Worm (Caenorhabditis elegans) whole organism, young adult: ENCODE measurements around the gene K07F5.8.
A peak's percentile ranks its signal among the peaks of the same experiment; 100 is the strongest.

ENCODE experiments used
- B0019.2 ChIP-seq: fragments of 200-800 bp; sonication (Bioruptor generic); conservative IDR thresholded peaks from 2 replicates; pipeline ENCODE4 v1.3.6; 2022; ENCODE audit warnings: missing genetic modification reagents, missing genetic modification characterization, missing compliant biosample characterization
- C17E4.6 ChIP-seq: fragments of 200-800 bp; sonication (Bioruptor generic); IDR thresholded peaks from 2 replicates; pipeline ENCODE4 v1.3.6; 2022; ENCODE audit warnings: missing genetic modification reagents, missing genetic modification characterization, missing compliant biosample characterization
- D2030.7 ChIP-seq: fragments of 200-800 bp; sonication (Bioruptor generic); IDR thresholded peaks from 2 replicates; pipeline ENCODE4 v1.3.6; 2022; ENCODE audit warnings: missing genetic modification reagents, missing genetic modification characterization, missing compliant biosample characterization
- F22D6.2 ChIP-seq: sonication (generic microtip); optimal IDR thresholded peaks from 2 replicates; lab custom pipeline; 2016; ENCODE audit warnings: mild to moderate bottlenecking, missing genetic modification characterization, missing compliant biosample characterization
- F33H1.4 ChIP-seq: fragments of 200-800 bp; sonication (Bioruptor generic); IDR thresholded peaks from 2 replicates; pipeline ENCODE4 v1.3.6; 2022; ENCODE audit warnings: missing genetic modification reagents, missing genetic modification characterization, missing compliant biosample characterization
- F55B11.4 ChIP-seq: sonication (generic microtip); optimal IDR thresholded peaks from 2 replicates; lab custom pipeline; 2016; ENCODE audit warnings: missing compliant biosample characterization, missing genetic modification characterization, borderline replicate concordance; ENCODE audit not compliant: insufficient read depth
- K11D2.4 ChIP-seq: fragments of 200-800 bp; sonication (Bioruptor generic); IDR thresholded peaks from 2 replicates; pipeline ENCODE4 v1.3.6; 2022; ENCODE audit warnings: missing genetic modification reagents, missing genetic modification characterization, missing compliant biosample characterization
- T26A5.8 ChIP-seq: sonication (generic microtip); optimal IDR thresholded peaks from 2 replicates; lab custom pipeline; 2016; ENCODE audit warnings: missing genetic modification characterization, missing compliant biosample characterization
- aptf-3 ChIP-seq: fragments of 200-800 bp; sonication (Bioruptor generic); IDR thresholded peaks from 2 replicates; pipeline ENCODE4 v1.3.6; 2022; ENCODE audit warnings: missing genetic modification characterization, missing compliant biosample characterization
- athp-1 ChIP-seq: sonication (generic microtip); optimal IDR thresholded peaks from 2 replicates; lab custom pipeline; 2017; ENCODE audit warnings: mild to moderate bottlenecking, missing genetic modification characterization, missing compliant biosample characterization
- attf-3 ChIP-seq: fragments of 200-800 bp; sonication (Bioruptor generic); conservative IDR thresholded peaks from 2 replicates; pipeline ENCODE4 v1.3.6; 2022; ENCODE audit warnings: missing genetic modification reagents, missing genetic modification characterization, missing compliant biosample characterization
- attf-6 ChIP-seq: fragments of 200-800 bp; sonication (Bioruptor generic); IDR thresholded peaks from 2 replicates; pipeline ENCODE4 v1.3.6; 2022; ENCODE audit warnings: missing genetic modification reagents, missing genetic modification characterization, missing compliant biosample characterization
- bed-1 ChIP-seq: fragments of 200-800 bp; sonication (Bioruptor generic); IDR thresholded peaks from 2 replicates; pipeline ENCODE4 v1.3.6; 2022; ENCODE audit warnings: missing genetic modification reagents, missing genetic modification characterization, missing compliant biosample characterization
- ccch-3 ChIP-seq: fragments of 200-800 bp; sonication (Bioruptor generic); optimal IDR thresholded peaks from 2 replicates; lab custom pipeline; 2018; ENCODE audit warnings: mild to moderate bottlenecking, missing genetic modification characterization, missing compliant biosample characterization
- ceh-100 ChIP-seq: fragments of 200-800 bp; sonication (Bioruptor generic); IDR thresholded peaks from 2 replicates; pipeline ENCODE4 v1.3.6; 2022; ENCODE audit warnings: missing genetic modification reagents, missing genetic modification characterization, missing compliant biosample characterization
- dox-1 ChIP-seq: fragments of 200-800 bp; sonication (Bioruptor generic); IDR thresholded peaks from 2 replicates; pipeline ENCODE4 v1.3.6; 2022; ENCODE audit warnings: missing genetic modification reagents, missing genetic modification characterization, missing compliant biosample characterization
- dpl-1 ChIP-seq: fragments of 150-350 bp; optimal IDR thresholded peaks from 2 replicates; lab custom pipeline; 2014; ENCODE audit warnings: missing biosample characterization, missing genetic modification reagents, missing genetic modification characterization
- efl-1 ChIP-seq: fragments of 150-350 bp; optimal IDR thresholded peaks from 2 replicates; lab custom pipeline; 2014; ENCODE audit warnings: missing biosample characterization, missing genetic modification reagents, missing genetic modification characterization
- egl-18 ChIP-seq: fragments of 200-800 bp; sonication (Bioruptor generic); IDR thresholded peaks from 2 replicates; pipeline ENCODE4 v1.3.6; 2022; ENCODE audit warnings: missing genetic modification reagents, missing genetic modification characterization, missing compliant biosample characterization
- egrh-3 ChIP-seq: fragments of 200-800 bp; sonication (Bioruptor generic); IDR thresholded peaks from 2 replicates; pipeline ENCODE4 v1.3.6; 2022; ENCODE audit warnings: missing genetic modification reagents, missing genetic modification characterization, missing compliant biosample characterization
- him-1 ChIP-seq: sonication (generic microtip); optimal IDR thresholded peaks from 2 replicates; lab custom pipeline; 2016; ENCODE audit warnings: missing genotype, missing genetic modification reagents, missing genetic modification characterization, missing compliant biosample characterization
- hlh-12 ChIP-seq: sonication (generic microtip); optimal IDR thresholded peaks from 2 replicates; lab custom pipeline; 2016; ENCODE audit warnings: missing genetic modification characterization, missing compliant biosample characterization
- lin-54 ChIP-seq: fragments of 200-800 bp; sonication (Bioruptor generic); optimal IDR thresholded peaks from 2 replicates; lab custom pipeline; 2018; ENCODE audit warnings: mild to moderate bottlenecking, missing genetic modification characterization, missing compliant biosample characterization
- lsl-1 ChIP-seq: fragments of 200-800 bp; sonication (Bioruptor generic); optimal IDR thresholded peaks from 2 replicates; lab custom pipeline; 2018; ENCODE audit warnings: mild to moderate bottlenecking, missing genetic modification characterization, moderate library complexity, missing compliant biosample characterization
- lsy-27 ChIP-seq: sonication (generic microtip); optimal IDR thresholded peaks from 2 replicates; lab custom pipeline; 2017; ENCODE audit warnings: missing genetic modification characterization, mild to moderate bottlenecking, missing compliant biosample characterization, antibody characterized with exemption, missing genotype, borderline replicate concordance; ENCODE audit not compliant: insufficient read depth
- madf-10 ChIP-seq: sonication (generic microtip); optimal IDR thresholded peaks from 2 replicates; lab custom pipeline; 2016; ENCODE audit warnings: mild to moderate bottlenecking, missing genetic modification characterization, missing compliant biosample characterization
- madf-3 ChIP-seq: fragments of 200-800 bp; sonication (Bioruptor generic); IDR thresholded peaks from 2 replicates; pipeline ENCODE4 v1.3.6; 2022; ENCODE audit warnings: missing genetic modification reagents, missing genetic modification characterization, missing compliant biosample characterization
- madf-6 ChIP-seq: fragments of 200-800 bp; sonication (Bioruptor generic); IDR thresholded peaks from 2 replicates; pipeline ENCODE4 v1.3.6; 2022; ENCODE audit warnings: missing genetic modification reagents, missing genetic modification characterization, missing compliant biosample characterization
- nfya-1 ChIP-seq: sonication (generic microtip); optimal IDR thresholded peaks from 2 replicates; lab custom pipeline; 2017; ENCODE audit warnings: antibody characterized with exemption, missing compliant biosample characterization, missing genetic modification characterization, borderline replicate concordance; ENCODE audit not compliant: insufficient read depth
- nfya-2 ChIP-seq: fragments of 200-800 bp; sonication (Bioruptor generic); IDR thresholded peaks from 2 replicates; pipeline ENCODE4 v1.3.6; 2022; ENCODE audit warnings: missing genetic modification reagents, missing genetic modification characterization, missing compliant biosample characterization
- rcor-1 ChIP-seq: fragments of 200-800 bp; sonication (Bioruptor generic); IDR thresholded peaks from 2 replicates; pipeline ENCODE4 v1.3.6; 2022; ENCODE audit warnings: missing genetic modification reagents, missing genetic modification characterization, missing compliant biosample characterization
- unc-130 ChIP-seq: sonication (generic microtip); optimal IDR thresholded peaks from 2 replicates; lab custom pipeline; 2016; ENCODE audit warnings: missing genetic modification reagents, missing genetic modification characterization, missing compliant biosample characterization
- xnd-1 ChIP-seq: sonication (generic microtip); optimal IDR thresholded peaks from 2 replicates; lab custom pipeline; 2016; ENCODE audit warnings: missing genotype, missing genetic modification reagents, missing genetic modification characterization, missing compliant biosample characterization
- ztf-18 ChIP-seq: sonication (generic microtip); optimal IDR thresholded peaks from 2 replicates; lab custom pipeline; 2016; ENCODE audit warnings: missing genotype, mild to moderate bottlenecking, missing genetic modification characterization, missing compliant biosample characterization
- ztf-22 ChIP-seq: fragments of 200-800 bp; sonication (Bioruptor generic); optimal IDR thresholded peaks from 2 replicates; lab custom pipeline; 2018; ENCODE audit warnings: mild to moderate bottlenecking, missing genetic modification characterization, moderate library complexity, missing compliant biosample characterization
- ztf-26 ChIP-seq: sonication (generic microtip); optimal IDR thresholded peaks from 2 replicates; lab custom pipeline; 2017; ENCODE audit warnings: missing genetic modification characterization, missing compliant biosample characterization
- ztf-28 ChIP-seq: fragments of 200-800 bp; sonication (Bioruptor generic); IDR thresholded peaks from 2 replicates; pipeline ENCODE4 v1.3.6; 2022; ENCODE audit warnings: missing genetic modification reagents, missing genetic modification characterization, missing compliant biosample characterization

Gene K07F5.8

ce11 chrIV:9866865-9867264 is 17.3 kb upstream of the K07F5.8 start:
- TF ChIP-seq C17E4.6 (GFP tag; lab: Robert Waterston, UW), result no peak
- no peak for TF ChIP-seq rcor-1
- TF ChIP-seq nfya-1, result no peak
- TF ChIP-seq ceh-100, result no peak
- TF ChIP-seq lin-54 (GFP tag; lab: Kevin White, UChicago), result no peak
- no peak for TF ChIP-seq lsy-27 (tag; lab: Kevin White, UChicago)
- TF ChIP-seq dox-1 (GFP tag; lab: Robert Waterston, UW), result no peak
- TF ChIP-seq F33H1.4 (GFP tag; lab: Robert Waterston, UW), result no peak
- no peak for TF ChIP-seq athp-1 (tag; lab: Kevin White, UChicago)
- TF ChIP-seq lsl-1, result no peak
- TF ChIP-seq T26A5.8 (tag; lab: Kevin White, UChicago), result no peak
- TF ChIP-seq attf-6 (GFP tag; lab: Robert Waterston, UW), result no peak
- TF ChIP-seq, all 124 proteins: peak for 0

ce11 chrIV:9864778-9865177 is 15.3 kb upstream of the K07F5.8 start, which contains the start of the genes K07F5.15 and K07F5.22:
Gene K07F5.15 (plus strand): TSS chrIV:9865078.
Gene K07F5.22 (plus strand): TSS chrIV:9865078.
- TF ChIP-seq dpl-1 (GFP tag; lab: Kevin White, UChicago) (no peak), D2030.7 (GFP tag; lab: Robert Waterston, UW) (no peak), ztf-28 (GFP tag; lab: Robert Waterston, UW) (no peak), ccch-3 (GFP tag; lab: Kevin White, UChicago) (no peak), K11D2.4 (GFP tag; lab: Robert Waterston, UW) (no peak), bed-1 (no peak), F55B11.4 (no peak), B0019.2 (GFP tag; lab: Robert Waterston, UW) (no peak), attf-3 (GFP tag; lab: Robert Waterston, UW) (no peak), madf-10 (no peak), hlh-12 (tag; lab: Kevin White, UChicago) (no peak), unc-130 (GFP tag; lab: Kevin White, UChicago) (no peak), egrh-3 (GFP tag; lab: Robert Waterston, UW) (no peak), aptf-3 (GFP tag; lab: Robert Waterston, UW) (no peak)
- TF ChIP-seq, all 124 proteins: peak for 0

- TF ChIP-seq hlh-12 (tag; lab: Kevin White, UChicago), result no peak
- no peak for TF ChIP-seq ztf-18 (tag; lab: Kevin White, UChicago)
- TF ChIP-seq F22D6.2, result no peak
- TF ChIP-seq, all 124 proteins: peak for 0
Measured at ce11 chrIV:9863817-9864216, 14.3 kb upstream of the K07F5.8 start, which contains the start of gene K07F5.16. Gene K07F5.16 (plus strand): TSS chrIV:9864117.

- no peak for TF ChIP-seq ztf-18 (tag; lab: Kevin White, UChicago)
- peak; percentile 35; the same call in 1 of the 2 replicates for TF ChIP-seq madf-6
- peak; percentile 3 for TF ChIP-seq lsl-1
- TF ChIP-seq madf-3 (GFP tag; lab: Robert Waterston, UW), result peak; percentile 59; the same call in 1 of the 2 replicates
- TF ChIP-seq egl-18 (GFP tag; lab: Robert Waterston, UW), result no peak
- TF ChIP-seq, all 124 proteins: peak for 3
Measured at ce11 chrIV:9861921-9862320, 12.4 kb upstream of the K07F5.8 start, which contains the start of gene K07F5.14. Gene K07F5.14 (plus strand): TSS chrIV:9862221.

ce11 chrIV:9858970-9859369 is 9.4 kb upstream of the K07F5.8 start:
- TF ChIP-seq madf-6 (peak; percentile 77), xnd-1 (tag; lab: Kevin White, UChicago) (peak; percentile 15), nfya-2 (GFP tag; lab: Robert Waterston, UW) (no peak), efl-1 (peak; percentile 52), him-1 (tag; lab: Kevin White, UChicago) (no peak), ztf-26 (no peak), ztf-22 (no peak)
